Worm (Caenorhabditis elegans): Measurements from ENCODE around the gene tbc-11.

tbc-11 gene

ce11 chrX:927632-928031 is 2.9 kb downstream of the tbc-11 start:
- TF ChIP-seq ceh-45 (GFP tag; IDR thresholded peaks at IDR 0.05) (no peak), sdc-2 (tag; optimal IDR thresholded peaks at IDR 0.05) (no peak), ceh-2 (tag; optimal IDR thresholded peaks at IDR 0.05) (no peak), lim-6 (tag; optimal IDR thresholded peaks at IDR 0.05) (no peak), eyg-1 (tag; optimal IDR thresholded peaks at IDR 0.05) (no peak), fax-1 (tag; optimal IDR thresholded peaks at IDR 0.05) (no peak), dve-1 (tag; optimal IDR thresholded peaks at IDR 0.05) (no peak), hlh-15 (tag; optimal IDR thresholded peaks at IDR 0.05) (no peak), elt-2 (tag; optimal IDR thresholded peaks at IDR 0.05) (no peak), ama-1 (optimal IDR thresholded peaks at IDR 0.05) (no peak), hlh-6 (tag; optimal IDR thresholded peaks at IDR 0.05) (no peak), lin-11 (tag; optimal IDR thresholded peaks at IDR 0.05) (no peak), hlh-30 (tag; optimal IDR thresholded peaks at IDR 0.05; ENCODE audit: insufficient read depth) (no peak), Y22D7AL.16 (tag; optimal IDR thresholded peaks at IDR 0.05) (no peak), ref-2 (tag; optimal IDR thresholded peaks at IDR 0.05) (no peak), ceh-22 (tag; optimal IDR thresholded peaks at IDR 0.05) (no peak)

ce11 chrX:932874-933273 is 8.1 kb downstream of the tbc-11 start:
- no peak for TF ChIP-seq C38D4.7 (GFP tag; optimal IDR thresholded peaks at IDR 0.05)
- TF ChIP-seq npax-4 (tag; optimal IDR thresholded peaks at IDR 0.05), result no peak
- no peak for TF ChIP-seq lin-11 (tag; optimal IDR thresholded peaks at IDR 0.05)
- no peak for TF ChIP-seq unc-55 (GFP tag; optimal IDR thresholded peaks at IDR 0.05)
- TF ChIP-seq tbx-2 (tag; optimal IDR thresholded peaks at IDR 0.05), result peak; percentile 23
- no peak for TF ChIP-seq hlh-15 (tag; optimal IDR thresholded peaks at IDR 0.05)
- no peak for TF ChIP-seq hlh-13 (GFP tag; optimal IDR thresholded peaks at IDR 0.05)
- peak; percentile 35 for TF ChIP-seq nfya-1 (tag; optimal IDR thresholded peaks at IDR 0.05)
- no peak for TF ChIP-seq pqm-1 (tag; optimal IDR thresholded peaks at IDR 0.05)
- no peak for TF ChIP-seq fkh-6 (tag; optimal IDR thresholded peaks at IDR 0.05)
- no peak for TF ChIP-seq rnt-1 (tag; optimal IDR thresholded peaks at IDR 0.05)
- no peak for TF ChIP-seq K09A11.1 (tag; optimal IDR thresholded peaks at IDR 0.05; ENCODE audit: insufficient read depth)
- peak; percentile 65 for TF ChIP-seq ceh-31 (tag; optimal IDR thresholded peaks at IDR 0.05)
- no peak for TF ChIP-seq madf-2 (tag; optimal IDR thresholded peaks at IDR 0.05)
- TF ChIP-seq F13H6.1 (tag; optimal IDR thresholded peaks at IDR 0.05), result no peak
- TF ChIP-seq ahr-1 (tag; optimal IDR thresholded peaks at IDR 0.05), result no peak
- TF ChIP-seq ceh-19 (GFP tag; optimal IDR thresholded peaks at IDR 0.05), result peak; percentile 2
- TF ChIP-seq nhr-11 (tag; optimal IDR thresholded peaks at IDR 0.05), result no peak
- no peak for TF ChIP-seq mec-3 (tag; optimal IDR thresholded peaks at IDR 0.05; ENCODE audit: borderline replicate concordance)
- TF ChIP-seq che-1 (tag; optimal IDR thresholded peaks at IDR 0.05), result no peak
- TF ChIP-seq ceh-9 (tag; optimal IDR thresholded peaks at IDR 0.05), result no peak
- no peak for TF ChIP-seq dmd-4 (tag; optimal IDR thresholded peaks at IDR 0.05; ENCODE audit: borderline replicate concordance)
- TF ChIP-seq ceh-6 (GFP tag; optimal IDR thresholded peaks at IDR 0.05), result no peak
- no peak for TF ChIP-seq dve-1 (tag; optimal IDR thresholded peaks at IDR 0.05)
- TF ChIP-seq unc-42 (tag; optimal IDR thresholded peaks at IDR 0.05), result peak; percentile 77
- no peak for TF ChIP-seq pat-9 (tag; optimal IDR thresholded peaks at IDR 0.05)
- TF ChIP-seq ztf-16 (tag; optimal IDR thresholded peaks at IDR 0.05), result no peak
- no peak for TF ChIP-seq sox-2 (GFP tag; IDR thresholded peaks at IDR 0.05)
- no peak for TF ChIP-seq hlh-8 (tag; optimal IDR thresholded peaks at IDR 0.05)
- TF ChIP-seq ceh-14 (tag; optimal IDR thresholded peaks at IDR 0.05), result peak; percentile 58
- no peak for TF ChIP-seq ref-2 (tag; optimal IDR thresholded peaks at IDR 0.05)
- no peak for TF ChIP-seq gmeb-2 (tag; optimal IDR thresholded peaks at IDR 0.05)
- no peak for TF ChIP-seq sox-4 (tag; optimal IDR thresholded peaks at IDR 0.05)
- no peak for TF ChIP-seq pag-3 (tag; optimal IDR thresholded peaks at IDR 0.05; ENCODE audit: borderline replicate concordance)
- TF ChIP-seq ceh-22 (tag; optimal IDR thresholded peaks at IDR 0.05), result no peak
- TF ChIP-seq hlh-30 (tag; optimal IDR thresholded peaks at IDR 0.05; ENCODE audit: insufficient read depth), result no peak
- peak; percentile 19 for TF ChIP-seq ceh-18 (tag; optimal IDR thresholded peaks at IDR 0.05)
